Worm (Caenorhabditis elegans) whole organism, L2 larva: Measurements from ENCODE around the gene Y55F3BL.6.
"Not testable (repeated sequence)": the region's sequence is repeated elsewhere in the genome, so short reads cannot be mapped to it uniquely, and the experiment has no call there.

Experiments used
- mab-5 ChIP-seq: fragments of 150-350 bp; optimal IDR thresholded peaks from 2 replicates; lab custom pipeline; 2014; ENCODE audit warnings: missing biosample characterization, missing genetic modification characterization
- nhr-237 ChIP-seq: fragments of 150-350 bp; optimal IDR thresholded peaks from 2 replicates; lab custom pipeline; 2014; ENCODE audit warnings: missing biosample characterization, missing genetic modification characterization
- unc-62 ChIP-seq: fragments of 150-350 bp; optimal IDR thresholded peaks from 2 replicates; lab custom pipeline; 2014; ENCODE audit warnings: missing biosample characterization, missing genetic modification reagents, missing genetic modification characterization

DNA sequence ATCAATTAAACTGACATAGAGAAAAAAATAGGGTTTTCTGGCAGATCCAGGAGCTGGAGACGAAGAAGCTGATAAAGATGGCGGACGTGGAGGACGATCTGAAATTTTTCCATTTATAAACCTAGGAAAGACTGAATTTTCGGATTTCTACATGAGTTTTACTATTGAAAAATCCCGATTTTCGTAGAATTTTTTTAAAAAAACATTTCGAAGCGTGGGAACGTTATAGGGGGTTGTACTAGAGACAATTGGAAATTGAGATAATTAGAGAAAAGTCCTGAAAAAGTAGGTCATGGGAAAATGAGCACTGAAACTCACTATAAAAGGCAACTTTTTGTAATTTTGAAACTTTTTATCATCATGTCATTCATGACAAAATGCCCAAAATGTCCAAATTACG lies 35.8 kb downstream of the Y55F3BL.6 start, which contains the start of gene F56B3.9:
- not testable (repeated sequence) for TF ChIP-seq unc-62 (GFP tag; lab: Kevin White, UChicago); mab-5 (tag; lab: Kevin White, UChicago); nhr-237 (tag; lab: Kevin White, UChicago)
